Fruit fly (Drosophila melanogaster): ENCODE measurements around the gene YL-1.

DNA sequence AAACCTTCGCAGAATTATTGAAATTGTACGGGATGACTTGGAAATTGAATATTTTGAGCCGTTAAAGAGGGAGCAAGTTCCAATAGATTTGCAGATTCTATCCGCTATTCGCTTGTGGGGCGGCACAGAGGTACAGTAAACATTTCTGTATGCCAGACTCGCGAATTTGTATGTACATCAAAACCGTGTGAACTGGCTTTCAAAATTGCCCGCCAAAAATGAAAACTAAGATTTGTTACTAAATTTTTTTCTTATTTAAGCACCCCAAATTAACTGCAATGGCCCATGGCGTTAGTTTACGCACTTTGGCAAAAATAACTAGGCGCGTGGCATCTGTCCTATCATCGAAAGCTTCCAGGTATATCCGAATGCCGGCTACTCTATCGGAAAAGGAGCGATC lies 17.8 kb downstream of the YL-1 start:
- no peak for TF ChIP-seq ttk (optimal IDR thresholded peaks at IDR 0.05)
- no peak for TF ChIP-seq Myc (optimal IDR thresholded peaks at IDR 0.05)
- no peak for TF ChIP-seq h (optimal IDR thresholded peaks at IDR 0.05)
- no peak for TF ChIP-seq insv (optimal IDR thresholded peaks at IDR 0.05)
- TF ChIP-seq psq (optimal IDR thresholded peaks at IDR 0.05), result no peak
- no peak for TF ChIP-seq Sin3A (optimal IDR thresholded peaks at IDR 0.05)
